Fruit fly (Drosophila melanogaster): ENCODE results near the gene nullo.

Gene nullo

DNA sequence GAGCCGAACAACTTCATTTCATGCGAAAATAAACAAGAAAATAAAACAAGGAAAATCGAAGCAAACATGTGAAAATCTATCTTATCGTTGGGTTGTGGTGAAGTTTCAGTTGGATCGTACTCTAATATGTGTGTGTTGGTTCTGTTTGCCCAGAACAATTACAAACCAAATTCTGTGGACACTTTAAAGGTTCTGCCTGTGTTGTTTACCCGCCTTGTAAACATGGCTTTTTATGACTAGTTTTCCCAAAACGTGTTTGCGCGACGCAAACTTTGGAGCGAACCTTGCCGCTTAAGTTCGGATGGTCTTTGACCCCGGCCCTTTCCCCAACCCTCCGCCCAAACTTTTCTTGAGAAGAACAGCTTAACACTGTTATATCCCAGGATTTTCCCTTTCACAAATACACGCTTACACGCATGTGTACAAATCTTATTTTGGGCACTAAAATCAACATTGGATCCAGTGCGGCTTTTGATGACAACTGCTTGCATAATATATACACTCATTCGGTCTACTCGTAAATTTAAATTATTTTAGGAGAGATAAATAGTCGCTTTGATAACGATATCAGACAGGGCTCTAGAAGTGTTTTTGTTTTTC lies 45.1 kb upstream of the nullo start (continued):
- TF ChIP-seq CG15514 (GFP tag; optimal IDR thresholded peaks at IDR 0.05), result peak; percentile 69
- peak; percentile 68 for TF ChIP-seq CG6689 (GFP tag; IDR thresholded peaks at IDR 0.05)
- TF ChIP-seq Asciz (GFP tag; optimal IDR thresholded peaks at IDR 0.05), result peak; percentile 94
- peak; percentile 97 for TF ChIP-seq YL-1 (GFP tag; optimal IDR thresholded peaks at IDR 0.05)
- peak; percentile 75 for TF ChIP-seq CG10979 (tag; optimal IDR thresholded peaks at IDR 0.05)
- TF ChIP-seq CG32532 (GFP tag; IDR thresholded peaks at IDR 0.05), result peak; percentile 48; the same call in 1 of the 2 replicates
- TF ChIP-seq CG7745 (tag; optimal IDR thresholded peaks at IDR 0.05), result peak; percentile 95
- TF ChIP-seq abd-A (tag; optimal IDR thresholded peaks at IDR 0.05), result no peak
- TF ChIP-seq pros (GFP tag; optimal IDR thresholded peaks at IDR 0.05), result peak; percentile 20
- TF ChIP-seq CG3995 (GFP tag; optimal IDR thresholded peaks at IDR 0.05), result no peak
- peak; percentile 81 for TF ChIP-seq p53 (GFP tag; optimal IDR thresholded peaks at IDR 0.05)
- TF ChIP-seq CG2129 (GFP tag; IDR thresholded peaks at IDR 0.05; ENCODE audit: partially characterized antibody), result no peak
- TF ChIP-seq fru (optimal IDR thresholded peaks at IDR 0.05), result no peak
- TF ChIP-seq CG15011 (GFP tag; optimal IDR thresholded peaks at IDR 0.05), result peak; percentile 81
- peak; percentile 69 for TF ChIP-seq NK7.1 (GFP tag; optimal IDR thresholded peaks at IDR 0.05)
- TF ChIP-seq CG4360 (GFP tag; IDR thresholded peaks at IDR 0.05), result peak; percentile 62
- peak; percentile 74 for TF ChIP-seq sima (GFP tag; optimal IDR thresholded peaks at IDR 0.05)
- TF ChIP-seq CG17802 (tag; optimal IDR thresholded peaks at IDR 0.05), result peak; percentile 30
- no peak for TF ChIP-seq CG1832 (GFP tag; optimal IDR thresholded peaks at IDR 0.05)
- no peak for TF ChIP-seq dan (GFP tag; IDR thresholded peaks at IDR 0.05)
- no peak for TF ChIP-seq Scr (GFP tag; IDR thresholded peaks at IDR 0.05; ENCODE audit: partially characterized antibody)
- TF ChIP-seq CG1792 (GFP tag; optimal IDR thresholded peaks at IDR 0.05), result peak; percentile 77
- TF ChIP-seq CG30431 (GFP tag; optimal IDR thresholded peaks at IDR 0.05), result peak; percentile 66
- TF ChIP-seq bowl (GFP tag; IDR thresholded peaks at IDR 0.05), result no peak
- TF ChIP-seq h (optimal IDR thresholded peaks at IDR 0.05), result no peak
- TF ChIP-seq CG7987 (GFP tag; optimal IDR thresholded peaks at IDR 0.05), result peak; percentile 84
- peak; percentile 8 for TF ChIP-seq ind (GFP tag; optimal IDR thresholded peaks at IDR 0.05)
- peak; percentile 81 for TF ChIP-seq disco-r (GFP tag; optimal IDR thresholded peaks at IDR 0.05)
- peak; percentile 51 for TF ChIP-seq fd3F (GFP tag; optimal IDR thresholded peaks at IDR 0.05)
- TF ChIP-seq CG7839 (tag; optimal IDR thresholded peaks at IDR 0.05), result peak; percentile 64
- TF ChIP-seq CG16813 (GFP tag; IDR thresholded peaks at IDR 0.05; ENCODE audit: partially characterized antibody), result no peak
- no peak for TF ChIP-seq yki (optimal IDR thresholded peaks at IDR 0.05)
- peak; percentile 46 for TF ChIP-seq CG7928 (GFP tag; optimal IDR thresholded peaks at IDR 0.05)
- peak; percentile 4 for TF ChIP-seq cad (GFP tag; optimal IDR thresholded peaks at IDR 0.05)
- TF ChIP-seq CG4328 (GFP tag; optimal IDR thresholded peaks at IDR 0.05), result peak; percentile 79
- peak; percentile 18; the same call in 1 of the 2 replicates for TF ChIP-seq sisA (GFP tag; IDR thresholded peaks at IDR 0.05)
- TF ChIP-seq Hey (tag; optimal IDR thresholded peaks at IDR 0.05), result peak; percentile 83
- TF ChIP-seq E2f2 (GFP tag; IDR thresholded peaks at IDR 0.05), result peak; percentile 65
- TF ChIP-seq emc (GFP tag; optimal IDR thresholded peaks at IDR 0.05), result peak; percentile 20
- no peak; the same call in 1 of the 2 replicates for TF ChIP-seq al (GFP tag; IDR thresholded peaks at IDR 0.05)
- no peak for TF ChIP-seq aop (GFP tag; IDR thresholded peaks at IDR 0.05)
- peak; percentile 33 for TF ChIP-seq CG9797 (GFP tag; optimal IDR thresholded peaks at IDR 0.05)
- peak; percentile 83 for TF ChIP-seq CG3838 (GFP tag; optimal IDR thresholded peaks at IDR 0.05)
- peak; percentile 46 for TF ChIP-seq Sox102F (GFP tag; optimal IDR thresholded peaks at IDR 0.05)
- peak; percentile 44 for TF ChIP-seq CG9817 (tag; optimal IDR thresholded peaks at IDR 0.05)
- peak in 1 of 3 experiments; percentile 85 for TF ChIP-seq Stat92E (GFP tag; optimal IDR thresholded peaks at IDR 0.05)
- peak; percentile 64 to 76 for TF ChIP-seq Pdp1 (GFP tag; optimal IDR thresholded peaks at IDR 0.05)
